Worm (Caenorhabditis elegans) whole organism, young adult: ENCODE results near the gene K02E7.4.

Source experiments
- D2030.7 ChIP-seq: fragments of 200-800 bp; sonication (Bioruptor generic); IDR thresholded peaks from 2 replicates; pipeline ENCODE4 v1.3.6; 2022; ENCODE audit warnings: missing genetic modification reagents, missing genetic modification characterization, missing compliant biosample characterization
- F52B5.7 ChIP-seq: sonication (generic microtip); optimal IDR thresholded peaks from 2 replicates; lab custom pipeline; 2016; ENCODE audit warnings: mild to moderate bottlenecking, missing genetic modification characterization, missing compliant biosample characterization
- F57A8.1 ChIP-seq: fragments of 200-800 bp; sonication (Bioruptor generic); optimal IDR thresholded peaks from 2 replicates; lab custom pipeline; 2018; ENCODE audit warnings: mild to moderate bottlenecking, missing genetic modification characterization, moderate library complexity, missing compliant biosample characterization
- ama-1 ChIP-seq, 3 experiments: fragments of 150-350 bp in 1 of 3; sonication (generic microtip) in 2 of 3; optimal IDR thresholded peaks; 2 replicates each; lab custom pipeline; 2014 to 2018; ENCODE audit warnings: missing biosample characterization in 2 of 3, missing genetic modification characterization in 2 of 3, missing genetic modification reagents in 2 of 3
- chd-7 ChIP-seq: sonication (generic microtip); optimal IDR thresholded peaks from 2 replicates; lab custom pipeline; 2016; ENCODE audit warnings: mild to moderate bottlenecking, missing genetic modification characterization, moderate library complexity, missing compliant biosample characterization
- efl-1 ChIP-seq: fragments of 150-350 bp; optimal IDR thresholded peaks from 2 replicates; lab custom pipeline; 2014; ENCODE audit warnings: missing biosample characterization, missing genetic modification reagents, missing genetic modification characterization
- him-1 ChIP-seq: sonication (generic microtip); optimal IDR thresholded peaks from 2 replicates; lab custom pipeline; 2016; ENCODE audit warnings: missing genotype, missing genetic modification reagents, missing genetic modification characterization, missing compliant biosample characterization
- let-607 ChIP-seq, 2 experiments: fragments of 200-800 bp in 1 of 2; sonication (Bioruptor generic) in 1 of 2; sonication (generic microtip) in 1 of 2; optimal IDR thresholded peaks; 2 replicates each; lab custom pipeline; 2016 to 2018; ENCODE audit warnings: mild to moderate bottlenecking in 2 of 2, missing compliant biosample characterization in 2 of 2, missing genetic modification characterization in 2 of 2, moderate library complexity in 2 of 2, missing genotype in 1 of 2
- pbrm-1 ChIP-seq: fragments of 200-800 bp; sonication (Bioruptor generic); IDR thresholded peaks from 2 replicates; pipeline ENCODE4 v1.3.6; 2022; ENCODE audit warnings: missing genetic modification reagents, missing genetic modification characterization, missing compliant biosample characterization
- unc-130 ChIP-seq: sonication (generic microtip); optimal IDR thresholded peaks from 2 replicates; lab custom pipeline; 2016; ENCODE audit warnings: missing genetic modification reagents, missing genetic modification characterization, missing compliant biosample characterization
- unc-62 ChIP-seq: fragments of 150-350 bp; optimal IDR thresholded peaks from 2 replicates; lab custom pipeline; 2014; ENCODE audit warnings: missing biosample characterization, missing genetic modification reagents, missing genetic modification characterization
- zfh-2 ChIP-seq: fragments of 200-800 bp; sonication (Bioruptor generic); conservative IDR thresholded peaks from 2 replicates; pipeline ENCODE4 v1.3.6; 2022; ENCODE audit warnings: missing genetic modification reagents, missing genetic modification characterization, missing compliant biosample characterization
- ztf-25 ChIP-seq: fragments of 200-800 bp; sonication (Bioruptor generic); IDR thresholded peaks from 2 replicates; pipeline ENCODE4 v1.3.6; 2022; ENCODE audit warnings: missing genetic modification reagents, missing genetic modification characterization, missing compliant biosample characterization
- ztf-26 ChIP-seq: sonication (generic microtip); optimal IDR thresholded peaks from 2 replicates; lab custom pipeline; 2017; ENCODE audit warnings: missing genetic modification characterization, missing compliant biosample characterization

ce11 chrII:1102209-1102608, 30.0 kb downstream of the K02E7.4 start:
- no peak for TF ChIP-seq efl-1 (GFP tag; lab: Kevin White, UChicago)
- TF ChIP-seq F57A8.1 (GFP tag; lab: Kevin White, UChicago), result no peak
- no peak for TF ChIP-seq ztf-26 (tag; lab: Kevin White, UChicago)
- TF ChIP-seq him-1, result no peak
- no peak for TF ChIP-seq zfh-2 (GFP tag; lab: Robert Waterston, UW)
- TF ChIP-seq ama-1 (optimal IDR thresholded peaks at IDR 0.05; lab: Kevin White, UChicago), result no peak
- no peak for TF ChIP-seq ama-1 (GFP tag; optimal IDR thresholded peaks at IDR 0.05; lab: Kevin White, UChicago)
- no peak for TF ChIP-seq chd-7 (tag; lab: Kevin White, UChicago)
- no peak for TF ChIP-seq F52B5.7 (tag; lab: Kevin White, UChicago)
- TF ChIP-seq unc-62 (GFP tag; lab: Kevin White, UChicago), result no peak
- no peak for TF ChIP-seq pbrm-1
- TF ChIP-seq ztf-25 (GFP tag; lab: Robert Waterston, UW), result no peak
- TF ChIP-seq let-607 (tag; optimal IDR thresholded peaks at IDR 0.05; lab: Kevin White, UChicago), result no peak
- TF ChIP-seq unc-130 (GFP tag; lab: Kevin White, UChicago), result no peak
- TF ChIP-seq D2030.7 (GFP tag; lab: Robert Waterston, UW), result no peak
